Worm (Caenorhabditis elegans): ENCODE measurements around the gene hda-11.

- TF ChIP-seq lin-39 (tag; optimal IDR thresholded peaks at IDR 0.05) (no peak), R02D3.7 (tag; optimal IDR thresholded peaks at IDR 0.05) (no peak), aly-2 (tag; optimal IDR thresholded peaks at IDR 0.05) (no peak), fos-1 (tag; optimal IDR thresholded peaks at IDR 0.05) (no peak), egl-27 (tag; optimal IDR thresholded peaks at IDR 0.05) (no peak), fkh-10 (GFP tag; optimal IDR thresholded peaks at IDR 0.05) (no peak), nhr-25 (tag; optimal IDR thresholded peaks at IDR 0.05) (no peak), ztf-4 (tag; optimal IDR thresholded peaks at IDR 0.05) (no peak)
Measured at ce11 chrV:10485389-10485788, 40.6 kb upstream of the hda-11 start.
